ENCODE assay signal across 1 fruit fly cellular context in the genomic region with DNA sequence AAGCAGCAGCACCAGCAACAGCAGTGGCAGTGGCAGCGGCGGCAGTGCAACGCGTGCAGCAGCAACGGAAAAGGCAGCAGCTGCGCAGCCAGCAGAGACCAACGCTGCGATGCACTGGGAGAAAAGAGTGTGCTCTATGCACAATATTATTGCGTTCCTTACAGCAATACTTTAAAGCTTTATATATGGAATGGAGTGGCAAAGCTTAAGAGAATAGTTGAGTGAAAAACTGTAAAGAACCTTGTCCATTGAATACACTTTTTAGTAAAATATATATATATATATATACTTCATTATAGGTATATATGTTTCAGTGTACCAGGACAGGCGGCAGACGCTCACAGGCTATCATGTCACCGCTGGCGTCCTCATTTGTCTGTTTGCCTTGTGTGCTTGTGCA.
A peak's percentile ranks its signal among the peaks of the same experiment; 100 is the strongest.
TF ChIP-seq lines count a peak whose summit lies in the region.

No protein-coding gene starts in this region.

TF ChIP-seq in whole organism, embryonic, 481 proteins besides CTCF, POLR2A, EP300 and RAD21 (continued from another document):
- 0 out of 2 replicates have a peak, but pooled peaks have one; percentile 27 for TF ChIP-seq CG10959 (GFP tag; IDR thresholded peaks at IDR 0.05; lab: Robert Waterston, UW)
- peak; percentile 42 for TF ChIP-seq phol (tag; optimal IDR thresholded peaks at IDR 0.05; lab: Kevin White, UChicago)
- TF ChIP-seq luna (GFP tag; optimal IDR thresholded peaks at IDR 0.05; lab: Kevin White, UChicago): no peak
- TF ChIP-seq Camta (GFP tag; optimal IDR thresholded peaks at IDR 0.05; lab: Kevin White, UChicago): no peak
- no peak for TF ChIP-seq CG32532 (GFP tag; IDR thresholded peaks at IDR 0.05; lab: Robert Waterston, UW)
- no peak for TF ChIP-seq CG12299 (tag; optimal IDR thresholded peaks at IDR 0.05; lab: Kevin White, UChicago)
- TF ChIP-seq danr (GFP tag; IDR thresholded peaks at IDR 0.05; lab: Robert Waterston, UW): no peak
- TF ChIP-seq CG30020 (tag; optimal IDR thresholded peaks at IDR 0.05; lab: Kevin White, UChicago): no peak
- TF ChIP-seq CG32772 (GFP tag; IDR thresholded peaks at IDR 0.05; lab: Robert Waterston, UW): 0 out of 2 replicates have a peak, but pooled peaks have one; percentile 5
- TF ChIP-seq Hand (GFP tag; optimal IDR thresholded peaks at IDR 0.05; lab: Kevin White, UChicago): no peak
- no peak for TF ChIP-seq CG10654 (GFP tag; optimal IDR thresholded peaks at IDR 0.05; lab: Kevin White, UChicago)
- peak; percentile 52 for TF ChIP-seq CG18262 (tag; optimal IDR thresholded peaks at IDR 0.05; lab: Kevin White, UChicago)
- no peak for TF ChIP-seq CG8924 (tag; optimal IDR thresholded peaks at IDR 0.05; lab: Kevin White, UChicago)
- peak; percentile 53 for TF ChIP-seq dmrt11E (tag; optimal IDR thresholded peaks at IDR 0.05; lab: Kevin White, UChicago)
- no peak for TF ChIP-seq ranshi (GFP tag; IDR thresholded peaks at IDR 0.05; lab: Robert Waterston, UW)
- peak; percentile 43 for TF ChIP-seq CG17829 (tag; optimal IDR thresholded peaks at IDR 0.05; lab: Kevin White, UChicago)
- TF ChIP-seq CG3407 (GFP tag; optimal IDR thresholded peaks at IDR 0.05; lab: Kevin White, UChicago): peak; percentile 6
- TF ChIP-seq ewg (GFP tag; optimal IDR thresholded peaks at IDR 0.05; lab: Kevin White, UChicago): no peak
- TF ChIP-seq CG12942 (GFP tag; optimal IDR thresholded peaks at IDR 0.05; lab: Kevin White, UChicago): no peak
TF ChIP-seq in whole organism, embryonic: peak in this region for 26.
